Worm (Caenorhabditis elegans): ENCODE measurements around the gene K10D6.4.
A peak's percentile ranks its signal among the peaks of the same experiment; 100 is the strongest.

The K10D6.4 gene

ce11 chrV:11241580-11241979 lies 39.9 kb downstream of the K10D6.4 start, which contains the start of gene pgap-1:
Gene pgap-1 (plus strand): TSS chrV:11241880.
- TF ChIP-seq unc-86 (tag; optimal IDR thresholded peaks at IDR 0.05): no peak
- no peak for TF ChIP-seq fkh-10 (GFP tag; optimal IDR thresholded peaks at IDR 0.05)
- TF ChIP-seq nhr-76 (tag; optimal IDR thresholded peaks at IDR 0.05): no peak
- TF ChIP-seq elt-3 (tag; optimal IDR thresholded peaks at IDR 0.05): no peak
- no peak for TF ChIP-seq dpl-1 (GFP tag; optimal IDR thresholded peaks at IDR 0.05)
- no peak for TF ChIP-seq mab-9 (GFP tag; IDR thresholded peaks at IDR 0.05)
- TF ChIP-seq ztf-11 (tag; optimal IDR thresholded peaks at IDR 0.05): no peak
- no peak for TF ChIP-seq tbx-2 (tag; optimal IDR thresholded peaks at IDR 0.05)
- TF ChIP-seq fkh-4 (tag; optimal IDR thresholded peaks at IDR 0.05; ENCODE audit: borderline replicate concordance): no peak
- no peak for TF ChIP-seq ceh-8 (GFP tag; optimal IDR thresholded peaks at IDR 0.05)
- TF ChIP-seq nhr-11 (tag; optimal IDR thresholded peaks at IDR 0.05): no peak
- no peak for TF ChIP-seq sup-37 (GFP tag; optimal IDR thresholded peaks at IDR 0.05)
- no peak for TF ChIP-seq efl-1 (optimal IDR thresholded peaks at IDR 0.05)
- TF ChIP-seq efl-1 (GFP tag; optimal IDR thresholded peaks at IDR 0.05 in 1 of 2): no peak
- no peak for TF ChIP-seq nhr-28 (tag; optimal IDR thresholded peaks at IDR 0.05)
- TF ChIP-seq ceh-90 (tag; optimal IDR thresholded peaks at IDR 0.05): no peak
- TF ChIP-seq nhr-90 (tag; optimal IDR thresholded peaks at IDR 0.05; ENCODE audit: poor library complexity): no peak

ce11 chrV:11244539-11244938 lies 42.8 kb downstream of the K10D6.4 start, which contains the start of gene mxl-1:
Gene mxl-1 (plus strand): TSS chrV:11244839.
- TF ChIP-seq ztf-11 (tag; optimal IDR thresholded peaks at IDR 0.05) (no peak), C16A3.4 (tag; optimal IDR thresholded peaks at IDR 0.05) (no peak), nhr-85 (tag) (no peak), swsn-7 (tag; optimal IDR thresholded peaks at IDR 0.05) (no peak), mep-1 (tag; optimal IDR thresholded peaks at IDR 0.05) (no peak), efl-3 (GFP tag; optimal IDR thresholded peaks at IDR 0.05) (no peak), fos-1 (tag; optimal IDR thresholded peaks at IDR 0.05) (no peak), nhr-237 (tag; optimal IDR thresholded peaks at IDR 0.05) (no peak), unc-98 (GFP tag; IDR thresholded peaks at IDR 0.05) (no peak), ces-1 (GFP tag; optimal IDR thresholded peaks at IDR 0.05) (no peak), unc-30 (tag; optimal IDR thresholded peaks at IDR 0.05) (no peak), nhr-77 (tag; optimal IDR thresholded peaks at IDR 0.05) (no peak), tlp-1 (tag; optimal IDR thresholded peaks at IDR 0.05) (no peak), tbx-2 (tag; optimal IDR thresholded peaks at IDR 0.05) (no peak), irx-1 (tag; optimal IDR thresholded peaks at IDR 0.05) (no peak), egl-27 (tag; optimal IDR thresholded peaks at IDR 0.05) (no peak), C34B4.2 (tag; optimal IDR thresholded peaks at IDR 0.05) (no peak)

- TF ChIP-seq efl-1 (optimal IDR thresholded peaks at IDR 0.05) (no peak), efl-1 (GFP tag; optimal IDR thresholded peaks at IDR 0.05 in 1 of 2) (peak in 1 of 2 experiments; percentile 57), unc-130 (tag; optimal IDR thresholded peaks at IDR 0.05) (no peak)
These were observed 43.3 kb downstream of the K10D6.4 start for ce11 chrV:11245029-11245428.

DNA sequence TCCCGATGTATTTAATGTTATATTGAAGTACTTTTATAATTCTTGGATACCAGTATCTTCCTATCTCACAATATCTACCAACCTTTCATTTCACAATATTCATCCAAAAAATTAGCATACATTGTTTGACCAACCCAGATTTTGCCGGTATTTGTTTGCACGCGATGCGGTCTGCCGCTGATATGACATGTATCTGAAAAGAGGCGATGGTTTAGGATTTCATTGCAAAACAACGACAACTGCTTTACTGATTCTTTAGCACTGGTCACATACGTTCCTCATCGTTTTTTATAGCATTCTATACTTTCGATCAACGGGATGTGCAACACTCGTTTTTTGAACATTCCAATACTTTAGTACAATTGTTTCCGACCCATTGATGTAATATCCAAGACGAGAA lies 46.1 kb downstream of the K10D6.4 start, which contains the start of gene mam-4:
mam-4 (plus strand) TSS at position 301 of the 400 bp plus-strand sequence.
- TF ChIP-seq sup-37 (GFP tag; optimal IDR thresholded peaks at IDR 0.05): no peak

DNA sequence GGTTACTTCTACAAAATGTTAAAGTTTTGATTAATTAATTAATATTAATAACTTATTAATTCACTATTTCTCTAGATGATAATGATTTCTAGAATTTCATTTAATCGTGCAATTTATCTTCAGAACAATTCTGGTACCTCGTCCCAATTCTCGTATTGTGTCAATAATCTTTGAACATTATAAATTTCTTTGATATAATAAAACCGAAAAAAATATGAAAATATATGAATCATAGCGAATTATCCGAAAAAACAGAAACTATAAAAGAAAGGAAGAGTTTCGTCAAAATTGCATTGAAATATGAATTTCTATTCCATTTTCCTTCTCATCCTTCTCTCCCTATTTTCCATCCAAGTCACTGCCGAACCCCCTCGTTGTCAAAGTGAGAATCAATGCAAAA lies 49.0 kb downstream of the K10D6.4 start, which contains the start of gene T19B10.12:
T19B10.12 (plus strand) TSS at position 301 of the 400 bp plus-strand sequence.
- TF ChIP-seq fkh-8 (tag; optimal IDR thresholded peaks at IDR 0.05) (no peak), efl-3 (GFP tag; optimal IDR thresholded peaks at IDR 0.05) (no peak)

ce11 chrV:11251798-11252197 lies 50.1 kb downstream of the K10D6.4 start:
- TF ChIP-seq mab-9 (GFP tag; IDR thresholded peaks at IDR 0.05): no peak
- TF ChIP-seq hlh-17 (GFP tag; optimal IDR thresholded peaks at IDR 0.05; ENCODE audit: borderline replicate concordance): no peak
- TF ChIP-seq ztf-4 (tag; optimal IDR thresholded peaks at IDR 0.05): no peak
- no peak for TF ChIP-seq C04F5.9 (tag; optimal IDR thresholded peaks at IDR 0.05)
- TF ChIP-seq elt-2 (tag; optimal IDR thresholded peaks at IDR 0.05): no peak

Data from whole organism, L1 larva.